Fruit fly (Drosophila melanogaster) whole organism, pupa: Measurements from ENCODE around the gene CG7182.

Experiments
- CG15710 ChIP-seq: fragments of 200-800 bp; sonication (Bioruptor generic); optimal IDR thresholded peaks from 2 replicates; lab custom pipeline; 2018; ENCODE audit warnings: missing biosample characterization, mild to moderate bottlenecking, missing genetic modification characterization, moderate library complexity
- CG17806 ChIP-seq: fragments of 200-800 bp; sonication (Bioruptor generic); optimal IDR thresholded peaks from 2 replicates; lab custom pipeline; 2018; ENCODE audit warnings: missing biosample characterization, mild to moderate bottlenecking, missing genetic modification characterization, moderate library complexity
- D1 ChIP-seq: fragments of 200-800 bp; sonication (Bioruptor generic); optimal IDR thresholded peaks from 2 replicates; lab custom pipeline; 2018; ENCODE audit warnings: missing biosample characterization, mild to moderate bottlenecking, missing genetic modification characterization, moderate library complexity
- rn ChIP-seq: fragments of 200-800 bp; sonication (Bioruptor generic); IDR thresholded peaks from 2 replicates; pipeline ENCODE4 v1.3.6; 2022; ENCODE audit warnings: missing biosample characterization, missing genetic modification characterization

DNA sequence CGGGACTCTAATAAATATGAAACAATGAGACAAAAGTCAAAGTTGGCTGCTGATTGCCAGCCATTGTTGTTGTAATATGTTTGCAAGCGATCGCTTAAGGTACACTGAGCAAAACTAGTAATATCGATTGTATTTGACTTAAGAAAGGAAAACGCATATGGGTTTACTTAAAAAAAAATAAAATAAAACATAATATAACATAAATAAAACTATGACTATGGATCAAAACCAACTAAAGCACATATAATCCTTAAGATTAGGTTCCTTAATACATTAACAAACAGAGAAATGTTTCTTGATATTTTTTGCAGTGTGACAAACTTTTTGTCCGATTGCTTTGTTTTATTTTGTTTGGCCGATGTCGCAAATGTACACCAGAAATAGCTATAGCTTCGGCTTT lies 12.6 kb downstream of the CG7182 start:
- no peak for TF ChIP-seq CG17806 (tag; lab: Kevin White, UChicago)
- TF ChIP-seq D1 (tag; lab: Kevin White, UChicago), result no peak
- TF ChIP-seq rn (GFP tag; lab: Robert Waterston, UW), result no peak
- TF ChIP-seq CG15710 (tag; lab: Kevin White, UChicago), result no peak
